Worm (Caenorhabditis elegans) whole organism, L4 larva: ENCODE measurements around the gene C17C3.5.
A peak's percentile ranks its signal among the peaks of the same experiment; 100 is the strongest.

ENCODE experiments used
- F37D6.2 ChIP-seq: sonication (generic microtip); optimal IDR thresholded peaks from 2 replicates; lab custom pipeline; 2016; ENCODE audit warnings: mild to moderate bottlenecking, missing genetic modification characterization, missing compliant biosample characterization
- F44E2.7 ChIP-seq: fragments of 200-800 bp; sonication (Bioruptor generic); IDR thresholded peaks from 2 replicates; pipeline ENCODE4 v2.1.2; 2022; ENCODE audit warnings: missing genetic modification characterization, missing compliant biosample characterization
- F49E8.2 ChIP-seq: sonication (generic microtip); optimal IDR thresholded peaks from 2 replicates; lab custom pipeline; 2016; ENCODE audit warnings: missing compliant biosample characterization, mild to moderate bottlenecking, missing genetic modification characterization, borderline replicate concordance
- T26A8.4 ChIP-seq: fragments of 200-800 bp; sonication (Bioruptor generic); IDR thresholded peaks from 2 replicates; pipeline ENCODE4 v1.3.6; 2022; ENCODE audit warnings: missing genetic modification characterization, missing compliant biosample characterization
- Y105C5A.15 ChIP-seq: fragments of 200-800 bp; sonication (Bioruptor generic); IDR thresholded peaks from 2 replicates; pipeline ENCODE4 v1.3.6; 2022; ENCODE audit warnings: missing genetic modification characterization, missing compliant biosample characterization
- Y48G9A.11 ChIP-seq: fragments of 200-800 bp; sonication (Bioruptor generic); IDR thresholded peaks from 2 replicates; pipeline ENCODE4 v1.3.6; 2022; ENCODE audit warnings: missing genetic modification reagents, missing genetic modification characterization, missing compliant biosample characterization
- ZK337.2 ChIP-seq: fragments of 200-800 bp; sonication (Bioruptor generic); IDR thresholded peaks from 2 replicates; pipeline ENCODE4 v1.3.6; 2022; ENCODE audit warnings: missing genetic modification reagents, missing genetic modification characterization, missing compliant biosample characterization
- aha-1 ChIP-seq: fragments of 150-350 bp; peaks from one replicate; lab custom pipeline; 2014; ENCODE audit warnings: missing biosample characterization, missing genetic modification characterization
- ama-1 ChIP-seq: fragments of 150-350 bp; optimal IDR thresholded peaks from 2 replicates; lab custom pipeline; 2014; ENCODE audit warnings: inconsistent platforms, mixed read lengths
- ceh-28 ChIP-seq: fragments of 150-350 bp; optimal IDR thresholded peaks from 2 replicates; lab custom pipeline; 2014; ENCODE audit warnings: missing biosample characterization, missing genetic modification reagents, missing genetic modification characterization
- ceh-32 ChIP-seq: sonication (generic microtip); optimal IDR thresholded peaks from 2 replicates; lab custom pipeline; 2016; ENCODE audit warnings: mild to moderate bottlenecking, missing genetic modification characterization, missing compliant biosample characterization; ENCODE audit not compliant: poor library complexity
- ceh-62 ChIP-seq: sonication (generic microtip); optimal IDR thresholded peaks from 2 replicates; lab custom pipeline; 2017; ENCODE audit warnings: missing biosample characterization, missing genetic modification characterization
- daf-12 ChIP-seq: fragments of 150-350 bp; optimal IDR thresholded peaks from 2 replicates; lab custom pipeline; 2014; ENCODE audit warnings: missing biosample characterization, missing genetic modification reagents, missing genetic modification characterization
- daf-16 ChIP-seq, 3 experiments: sonication (generic microtip); optimal IDR thresholded peaks; 2 replicates each; lab custom pipeline; 2016 to 2017; ENCODE audit warnings: missing genetic modification characterization in 3 of 3, missing genetic modification reagents in 3 of 3, mild to moderate bottlenecking in 2 of 3, missing compliant biosample characterization in 2 of 3, missing biosample characterization in 1 of 3, moderate library complexity in 1 of 3
- daf-19 ChIP-seq: fragments of 200-800 bp; sonication (Bioruptor generic); conservative IDR thresholded peaks from 2 replicates; pipeline ENCODE4 v1.3.6; 2022; ENCODE audit warnings: missing genetic modification characterization, missing compliant biosample characterization
- dmd-6 ChIP-seq: fragments of 200-800 bp; sonication (Bioruptor generic); IDR thresholded peaks from 2 replicates; pipeline ENCODE4 v1.3.6; 2022; ENCODE audit warnings: missing genetic modification reagents, missing genetic modification characterization, missing compliant biosample characterization
- dmd-8 ChIP-seq: fragments of 200-800 bp; sonication (Bioruptor generic); IDR thresholded peaks from 2 replicates; pipeline ENCODE4 v1.3.6; 2022; ENCODE audit warnings: missing genetic modification characterization, missing compliant biosample characterization
- duxl-1 ChIP-seq: sonication (generic microtip); optimal IDR thresholded peaks from 2 replicates; lab custom pipeline; 2016; ENCODE audit warnings: mild to moderate bottlenecking, missing genetic modification characterization, moderate library complexity, missing compliant biosample characterization; ENCODE audit not compliant: poor library complexity
- fos-1 ChIP-seq: fragments of 150-350 bp; optimal IDR thresholded peaks from 2 replicates; lab custom pipeline; 2014; ENCODE audit warnings: missing biosample characterization, missing genetic modification characterization
- gei-8 ChIP-seq: fragments of 200-800 bp; sonication (Bioruptor generic); optimal IDR thresholded peaks from 2 replicates; lab custom pipeline; 2018; ENCODE audit warnings: mild to moderate bottlenecking, missing genetic modification characterization, missing compliant biosample characterization
- hlh-30 ChIP-seq: sonication (generic microtip); optimal IDR thresholded peaks from 2 replicates; lab custom pipeline; 2017; ENCODE audit warnings: antibody characterized with exemption, mild to moderate bottlenecking, missing genetic modification characterization, missing compliant biosample characterization; ENCODE audit not compliant: insufficient read depth
- lim-7 ChIP-seq: fragments of 200-800 bp; sonication (Bioruptor generic); IDR thresholded peaks from 2 replicates; pipeline ENCODE4 v1.3.6; 2022; ENCODE audit warnings: missing genetic modification characterization, missing compliant biosample characterization
- lin-1 ChIP-seq: fragments of 200-800 bp; sonication (Bioruptor generic); IDR thresholded peaks from 2 replicates; pipeline ENCODE4 v1.3.6; 2022; ENCODE audit warnings: missing genetic modification reagents, missing genetic modification characterization, missing compliant biosample characterization
- lin-13 ChIP-seq: fragments of 150-350 bp; optimal IDR thresholded peaks from 2 replicates; lab custom pipeline; 2014; ENCODE audit warnings: missing biosample characterization, missing genetic modification reagents, missing genetic modification characterization
- madf-5 ChIP-seq, 2 experiments: fragments of 200-800 bp; sonication (Bioruptor generic); IDR thresholded peaks; 2 replicates each; pipeline ENCODE4 v1.3.6; 2022; ENCODE audit warnings: missing compliant biosample characterization in 2 of 2, missing genetic modification characterization in 2 of 2
- madf-9 ChIP-seq: fragments of 200-800 bp; sonication (Bioruptor generic); conservative IDR thresholded peaks from 2 replicates; pipeline ENCODE4 v1.3.6; 2022; ENCODE audit warnings: missing genetic modification reagents, missing genetic modification characterization, missing compliant biosample characterization
- mdt-29 ChIP-seq: fragments of 200-800 bp; sonication (Bioruptor generic); IDR thresholded peaks from 2 replicates; pipeline ENCODE4 v1.3.6; 2022; ENCODE audit warnings: missing genetic modification reagents, missing genetic modification characterization, missing compliant biosample characterization
- mep-1 ChIP-seq: fragments of 150-350 bp; sonication (generic microtip); optimal IDR thresholded peaks from 3 replicates; lab custom pipeline; 2014; ENCODE audit warnings: missing biosample characterization, missing genetic modification characterization
- mes-2 ChIP-seq: sonication (generic microtip); optimal IDR thresholded peaks from 2 replicates; lab custom pipeline; 2016; ENCODE audit warnings: missing genotype, mild to moderate bottlenecking, missing genetic modification characterization, missing compliant biosample characterization; ENCODE audit not compliant: poor library complexity, severe bottlenecking
- nhr-10 ChIP-seq: fragments of 150-350 bp; optimal IDR thresholded peaks from 2 replicates; lab custom pipeline; 2014; ENCODE audit warnings: missing biosample characterization, missing genetic modification characterization
- nhr-11 ChIP-seq: fragments of 150-350 bp; optimal IDR thresholded peaks from 2 replicates; lab custom pipeline; 2014; ENCODE audit warnings: missing biosample characterization, missing genetic modification characterization
- nhr-237 ChIP-seq: sonication (generic microtip); optimal IDR thresholded peaks from 2 replicates; lab custom pipeline; 2017; ENCODE audit warnings: missing biosample characterization, missing genetic modification characterization
- nhr-41 ChIP-seq: fragments of 200-800 bp; sonication (Bioruptor generic); IDR thresholded peaks from 2 replicates; pipeline ENCODE4 v1.3.6; 2022; ENCODE audit warnings: missing genetic modification reagents, missing genetic modification characterization, missing compliant biosample characterization
- nhr-48 ChIP-seq: sonication (generic microtip); optimal IDR thresholded peaks from 2 replicates; lab custom pipeline; 2016; ENCODE audit warnings: mild to moderate bottlenecking, missing genetic modification characterization, missing compliant biosample characterization
- php-3 ChIP-seq: fragments of 200-800 bp; sonication (Bioruptor generic); IDR thresholded peaks from 2 replicates; pipeline ENCODE4 v1.3.6; 2022; ENCODE audit warnings: missing genetic modification reagents, missing genetic modification characterization, missing compliant biosample characterization
- rbr-2 ChIP-seq: sonication (generic microtip); optimal IDR thresholded peaks from 2 replicates; lab custom pipeline; 2016; ENCODE audit warnings: missing genotype, missing genetic modification characterization, missing compliant biosample characterization
- set-16 ChIP-seq: fragments of 200-800 bp; sonication (Bioruptor generic); IDR thresholded peaks from 2 replicates; pipeline ENCODE4 v1.3.6; 2022; ENCODE audit warnings: missing genetic modification reagents, missing genetic modification characterization, missing compliant biosample characterization
- unc-130 ChIP-seq: sonication (generic microtip); optimal IDR thresholded peaks from 2 replicates; lab custom pipeline; 2016; ENCODE audit warnings: missing genetic modification reagents, missing genetic modification characterization, missing compliant biosample characterization
- unc-62 ChIP-seq, 3 experiments: fragments of 150-350 bp in 1 of 3; sonication (generic microtip); optimal IDR thresholded peaks in 2 of 3; peaks in 1 of 3; 1 replicate in 1 of 3; 2 replicates in 2 of 3; lab custom pipeline; 2014 to 2017; ENCODE audit warnings: missing biosample characterization in 3 of 3, missing genetic modification characterization in 3 of 3, missing genetic modification reagents in 3 of 3, missing genotype in 1 of 3
- vab-7 ChIP-seq: fragments of 200-800 bp; sonication (Bioruptor generic); IDR thresholded peaks from 2 replicates; pipeline ENCODE4 v1.3.6; 2022; ENCODE audit warnings: missing genetic modification reagents, missing genetic modification characterization, missing compliant biosample characterization
- zag-1 ChIP-seq: fragments of 150-350 bp; optimal IDR thresholded peaks from 2 replicates; lab custom pipeline; 2014; ENCODE audit warnings: missing biosample characterization, missing genetic modification characterization
- zfp-2 ChIP-seq: sonication (generic microtip); optimal IDR thresholded peaks from 2 replicates; lab custom pipeline; 2016; ENCODE audit warnings: mild to moderate bottlenecking, missing genetic modification characterization, missing compliant biosample characterization
- zip-11 ChIP-seq: fragments of 200-800 bp; sonication (Bioruptor generic); IDR thresholded peaks from 2 replicates; pipeline ENCODE4 v1.3.6; 2022; ENCODE audit warnings: missing genetic modification characterization, missing compliant biosample characterization
- zip-2 ChIP-seq: fragments of 150-350 bp; optimal IDR thresholded peaks from 2 replicates; lab custom pipeline; 2014; ENCODE audit warnings: missing biosample characterization, missing genetic modification characterization
- ztf-7 ChIP-seq: fragments of 150-350 bp; optimal IDR thresholded peaks from 2 replicates; lab custom pipeline; 2014; ENCODE audit warnings: missing biosample characterization, missing genetic modification characterization

C17C3.5 gene

DNA sequence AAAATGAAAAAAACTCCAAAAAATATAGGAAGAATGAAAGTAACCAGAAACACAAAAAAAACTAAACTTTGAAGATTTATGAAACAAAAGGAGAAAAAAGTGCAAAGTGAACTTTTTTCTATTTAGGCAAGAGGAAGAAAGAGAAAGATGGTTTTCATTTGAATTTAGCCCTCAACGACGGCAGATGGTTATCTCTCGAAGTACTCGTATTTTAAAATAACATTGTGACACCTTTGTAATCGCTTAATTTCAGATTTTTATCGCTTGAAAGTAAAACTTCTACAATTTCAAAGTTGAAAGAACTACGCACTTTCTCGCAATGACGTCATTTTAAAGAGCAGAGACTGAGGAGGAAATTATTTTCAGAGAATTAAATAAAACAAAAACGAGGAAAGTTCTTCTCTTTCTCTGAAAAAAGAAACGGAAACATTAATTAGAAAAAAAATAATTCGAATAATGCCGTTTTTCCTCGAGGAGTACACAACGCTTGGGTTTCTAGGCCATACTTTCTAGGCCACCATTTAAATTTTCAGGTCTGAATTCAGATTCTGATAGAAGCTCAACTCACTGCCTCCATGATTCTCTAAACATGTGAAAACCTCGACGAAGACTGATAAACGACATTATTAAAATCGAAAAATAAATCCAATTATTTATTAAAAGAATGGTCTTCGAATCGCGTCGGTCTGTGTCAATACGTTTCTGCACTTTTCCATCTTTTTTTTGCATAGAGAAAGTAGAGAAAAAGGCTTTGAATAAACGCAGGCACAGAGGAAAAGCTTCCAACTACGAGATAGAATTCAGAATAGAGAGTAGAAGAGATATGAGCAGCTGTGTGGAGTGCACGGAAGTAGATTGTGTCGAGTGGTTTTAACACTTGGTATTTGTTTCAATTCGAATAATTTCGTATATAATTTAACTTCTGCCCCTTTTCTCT is 39.9 kb upstream of the C17C3.5 start (continued):
- TF ChIP-seq ZK337.2 (GFP tag; lab: Robert Waterston, UW) (0 out of 2 replicates have a peak, but pooled peaks have one; percentile 49), fos-1 (no peak), zag-1 (no peak), vab-7 (GFP tag; lab: Robert Waterston, UW) (no peak), lin-1 (GFP tag; lab: Robert Waterston, UW) (no peak), nhr-41 (GFP tag; lab: Robert Waterston, UW) (no peak), nhr-10 (tag; lab: Kevin White, UChicago) (no peak), daf-16 (GFP tag; optimal IDR thresholded peaks at IDR 0.05; lab: Kevin White, UChicago) (no peak), daf-16 (tag; optimal IDR thresholded peaks at IDR 0.05; lab: Kevin White, UChicago) (no peak), daf-12 (tag; lab: Kevin White, UChicago) (no peak), dmd-6 (0 out of 2 replicates have a peak, but pooled peaks have one; percentile 14), ceh-32 (tag; lab: Kevin White, UChicago) (no peak), lin-13 (GFP tag; lab: Kevin White, UChicago) (no peak), mep-1 (tag; lab: Kevin White, UChicago) (no peak), duxl-1 (tag; lab: Kevin White, UChicago) (peak; percentile 17), daf-19 (GFP tag; lab: Robert Waterston, UW) (no peak), lim-7 (GFP tag; lab: Robert Waterston, UW) (no peak), dmd-8 (GFP tag; lab: Robert Waterston, UW) (no peak), php-3 (no peak), zfp-2 (tag; lab: Kevin White, UChicago) (no peak), ama-1 (no peak), zip-11 (no peak), aha-1 (tag; lab: Kevin White, UChicago) (peak; percentile 46), Y105C5A.15 (GFP tag; lab: Robert Waterston, UW) (no peak), unc-130 (GFP tag; lab: Kevin White, UChicago) (peak; percentile 72), F44E2.7 (GFP tag; lab: Robert Waterston, UW) (no peak), T26A8.4 (GFP tag; lab: Robert Waterston, UW) (no peak), hlh-30 (tag; lab: Kevin White, UChicago) (no peak), mdt-29 (GFP tag; lab: Robert Waterston, UW) (no peak), rbr-2 (tag; lab: Kevin White, UChicago) (peak; percentile 2), set-16 (GFP tag; lab: Robert Waterston, UW) (no peak), ceh-28 (tag; lab: Kevin White, UChicago) (no peak), madf-5 (GFP tag; IDR thresholded peaks at IDR 0.05; lab: Robert Waterston, UW) (no peak), F37D6.2 (no peak), gei-8 (GFP tag; lab: Kevin White, UChicago) (no peak), ztf-7 (tag; lab: Kevin White, UChicago) (no peak), nhr-237 (no peak), unc-62 (GFP tag; optimal IDR thresholded peaks at IDR 0.05 in 1 of 2; lab: Kevin White, UChicago) (peak in 1 of 2 experiments; percentile 53), unc-62 (tag; optimal IDR thresholded peaks at IDR 0.05; lab: Kevin White, UChicago) (no peak), ceh-62 (tag; lab: Kevin White, UChicago) (no peak), F49E8.2 (tag; lab: Kevin White, UChicago) (peak; percentile 43), mes-2 (peak; percentile 80), madf-9 (0 out of 2 replicates have a peak, but pooled peaks have one; percentile 41), zip-2 (tag; lab: Kevin White, UChicago) (no peak), nhr-48 (tag; lab: Kevin White, UChicago) (no peak), nhr-11 (tag; lab: Kevin White, UChicago) (no peak), Y48G9A.11 (GFP tag; lab: Robert Waterston, UW) (peak; percentile 55; the same call in 1 of the 2 replicates)
